Worm (Caenorhabditis elegans) whole organism, young adult: ENCODE measurements around the gene F38B7.17.
"Not testable (repeated sequence)": the region's sequence is repeated elsewhere in the genome, so short reads cannot be mapped to it uniquely, and the experiment has no call there.

Experiments
- cebp-2 ChIP-seq: fragments of 200-800 bp; sonication (Bioruptor generic); IDR thresholded peaks from 2 replicates; pipeline ENCODE4 v1.3.6; 2022; ENCODE audit warnings: missing genetic modification characterization, missing compliant biosample characterization
- chd-7 ChIP-seq: sonication (generic microtip); optimal IDR thresholded peaks from 2 replicates; lab custom pipeline; 2016; ENCODE audit warnings: mild to moderate bottlenecking, missing genetic modification characterization, moderate library complexity, missing compliant biosample characterization
- dox-1 ChIP-seq: fragments of 200-800 bp; sonication (Bioruptor generic); IDR thresholded peaks from 2 replicates; pipeline ENCODE4 v1.3.6; 2022; ENCODE audit warnings: missing genetic modification reagents, missing genetic modification characterization, missing compliant biosample characterization
- him-1 ChIP-seq: sonication (generic microtip); optimal IDR thresholded peaks from 2 replicates; lab custom pipeline; 2016; ENCODE audit warnings: missing genotype, missing genetic modification reagents, missing genetic modification characterization, missing compliant biosample characterization
- nhr-27 ChIP-seq: fragments of 200-800 bp; sonication (Bioruptor generic); optimal IDR thresholded peaks from 2 replicates; lab custom pipeline; 2018; ENCODE audit warnings: mild to moderate bottlenecking, missing genetic modification characterization, moderate library complexity, missing compliant biosample characterization
- nhr-90 ChIP-seq: sonication (generic microtip); optimal IDR thresholded peaks from 2 replicates; lab custom pipeline; 2016; ENCODE audit warnings: missing genotype, mild to moderate bottlenecking, missing genetic modification characterization, missing compliant biosample characterization
- pbrm-1 ChIP-seq: fragments of 200-800 bp; sonication (Bioruptor generic); IDR thresholded peaks from 2 replicates; pipeline ENCODE4 v1.3.6; 2022; ENCODE audit warnings: missing genetic modification reagents, missing genetic modification characterization, missing compliant biosample characterization
- pha-4 ChIP-seq: fragments of 150-350 bp; sonication (generic microtip); optimal IDR thresholded peaks from 2 replicates; lab custom pipeline; 2014; ENCODE audit warnings: missing biosample characterization, missing genetic modification reagents, missing genetic modification characterization
- ztf-6 ChIP-seq: fragments of 200-800 bp; sonication (Bioruptor generic); IDR thresholded peaks from 2 replicates; pipeline ENCODE4 v1.3.6; 2022; ENCODE audit warnings: missing genetic modification reagents, missing genetic modification characterization, missing compliant biosample characterization

DNA sequence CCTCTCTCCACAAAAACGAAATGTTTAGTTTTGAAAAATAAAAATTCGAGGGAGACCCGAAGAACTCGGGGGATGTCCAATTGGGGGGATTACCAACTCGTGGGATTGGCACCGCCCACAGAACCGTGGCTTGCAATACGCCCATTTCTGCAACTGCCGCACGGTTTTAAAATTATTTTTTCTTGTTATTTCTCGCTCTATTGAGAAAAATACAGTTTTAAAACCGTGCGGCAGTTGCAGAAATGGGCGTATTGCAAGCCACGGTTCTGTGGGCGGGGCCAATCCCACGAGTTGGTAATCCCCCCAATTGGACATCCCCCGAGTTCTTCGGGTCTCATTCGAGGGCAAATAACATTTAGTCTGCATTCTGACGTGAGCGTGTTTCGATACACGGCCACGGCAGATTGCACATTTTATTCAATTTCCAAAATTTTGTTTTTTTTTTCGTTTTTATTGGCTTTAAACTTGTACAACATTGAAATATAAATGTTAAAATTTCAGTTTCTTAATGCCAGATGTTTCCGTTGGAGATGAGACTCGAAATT, 43.8 kb downstream of the F38B7.17 start, which contains the start of the genes C55A6.1 and C55A6.10:
- TF ChIP-seq him-1 (tag; lab: Kevin White, UChicago); nhr-27; pha-4 (tag; lab: Kevin White, UChicago); cebp-2 (GFP tag; lab: Robert Waterston, UW): not testable (repeated sequence)
- TF ChIP-seq nhr-90 (peak; percentile 20), ztf-6 (GFP tag; lab: Robert Waterston, UW) (0 out of 2 replicates have a peak, but pooled peaks have one; percentile 17), pbrm-1 (GFP tag; lab: Robert Waterston, UW) (peak; percentile 93), chd-7 (tag; lab: Kevin White, UChicago) (peak; percentile 50), dox-1 (GFP tag; lab: Robert Waterston, UW) (peak; percentile 93)
